Fruit fly (Drosophila melanogaster) whole organism, embryonic: ENCODE measurements around the gene bsk.

ENCODE experiments used
- C15 ChIP-seq: fragments of 200-800 bp; sonication (Bioruptor generic); IDR thresholded peaks from 3 replicates; pipeline ENCODE4 v1.3.6; 2022; ENCODE audit warnings: missing biosample characterization, missing genetic modification characterization
- CG10565 ChIP-seq: fragments of 200-800 bp; sonication (Bioruptor generic); optimal IDR thresholded peaks from 3 replicates; lab custom pipeline; 2016; ENCODE audit warnings: missing biosample characterization, mild to moderate bottlenecking, missing genetic modification characterization
- CG12104 ChIP-seq: fragments of 200-800 bp; sonication (Bioruptor generic); optimal IDR thresholded peaks from 3 replicates; lab custom pipeline; 2016; ENCODE audit warnings: missing biosample characterization, missing genetic modification characterization
- CG1233 ChIP-seq: fragments of 200-800 bp; sonication (Bioruptor generic); optimal IDR thresholded peaks from 4 replicates; lab custom pipeline; 2018; ENCODE audit warnings: missing biosample characterization, mild to moderate bottlenecking, missing genetic modification characterization
- CG13287 ChIP-seq: fragments of 200-800 bp; sonication (Bioruptor generic); IDR thresholded peaks from 2 replicates; pipeline ENCODE4 v1.3.6; 2022; ENCODE audit warnings: missing biosample characterization, missing genetic modification characterization; ENCODE audit not compliant: partially characterized antibody
- CG14667 ChIP-seq: fragments of 200-800 bp; sonication (Bioruptor generic); IDR thresholded peaks from 2 replicates; pipeline ENCODE4 v1.3.6; 2022; ENCODE audit warnings: missing biosample characterization, missing genetic modification characterization
- CG15696 ChIP-seq: fragments of 200-800 bp; sonication (Bioruptor generic); optimal IDR thresholded peaks from 2 replicates; lab custom pipeline; 2019; ENCODE audit warnings: missing biosample characterization, mild to moderate bottlenecking, missing genetic modification characterization, moderate library complexity
- CG1647 ChIP-seq: fragments of 200-800 bp; sonication (Bioruptor generic); optimal IDR thresholded peaks from 3 replicates; lab custom pipeline; 2016; ENCODE audit warnings: missing biosample characterization, missing genetic modification characterization
- CG1792 ChIP-seq: fragments of 200-800 bp; sonication (Bioruptor generic); optimal IDR thresholded peaks from 2 replicates; lab custom pipeline; 2016; ENCODE audit warnings: missing biosample characterization, missing genetic modification characterization
- CG1832 ChIP-seq: fragments of 200-800 bp; sonication (Bioruptor generic); optimal IDR thresholded peaks from 2 replicates; lab custom pipeline; 2017; ENCODE audit warnings: missing biosample characterization, mild to moderate bottlenecking, missing genetic modification characterization, inconsistent platforms
- CG2199 ChIP-seq: fragments of 200-800 bp; sonication (Bioruptor generic); IDR thresholded peaks from 3 replicates; pipeline ENCODE4 v1.3.6; 2022; ENCODE audit warnings: missing biosample characterization, missing genetic modification characterization
- CG33557 ChIP-seq: fragments of 200-800 bp; sonication (Bioruptor generic); optimal IDR thresholded peaks from 2 replicates; lab custom pipeline; 2019; ENCODE audit warnings: missing biosample characterization, mild to moderate bottlenecking, missing genetic modification characterization, moderate library complexity
- CG34422 ChIP-seq: fragments of 200-800 bp; sonication (Bioruptor generic); IDR thresholded peaks from 3 replicates; pipeline ENCODE4 v1.3.6; 2022; ENCODE audit warnings: missing biosample characterization, missing genetic modification characterization
- CG3847 ChIP-seq: fragments of 200-800 bp; sonication (Bioruptor generic); IDR thresholded peaks from 2 replicates; pipeline ENCODE4 v1.3.6; 2022; ENCODE audit warnings: missing biosample characterization, missing genetic modification characterization
- CG4328 ChIP-seq: fragments of 200-800 bp; sonication (Bioruptor generic); optimal IDR thresholded peaks from 3 replicates; lab custom pipeline; 2017; ENCODE audit warnings: missing biosample characterization, missing genetic modification reagents, missing genetic modification characterization
- CG43689 ChIP-seq: fragments of 200-800 bp; sonication (Bioruptor generic); IDR thresholded peaks from 2 replicates; pipeline ENCODE4 v1.3.6; 2022; ENCODE audit warnings: missing biosample characterization, missing genetic modification characterization
- CG5245 ChIP-seq: fragments of 200-800 bp; sonication (Bioruptor generic); optimal IDR thresholded peaks from 3 replicates; lab custom pipeline; 2016; ENCODE audit warnings: missing biosample characterization, missing genetic modification characterization
- CG6765 ChIP-seq: fragments of 200-800 bp; sonication (Bioruptor generic); optimal IDR thresholded peaks from 3 replicates; lab custom pipeline; 2017; ENCODE audit warnings: missing biosample characterization, mild to moderate bottlenecking, missing genetic modification characterization
- CG6854 ChIP-seq: fragments of 200-800 bp; sonication (Bioruptor generic); optimal IDR thresholded peaks from 3 replicates; lab custom pipeline; 2017; ENCODE audit warnings: missing biosample characterization, mild to moderate bottlenecking, missing genetic modification characterization
- CG7357 ChIP-seq: fragments of 200-800 bp; sonication (Bioruptor generic); IDR thresholded peaks from 3 replicates; pipeline ENCODE4 v1.3.6; 2022; ENCODE audit warnings: missing biosample characterization, missing genetic modification characterization
- CG8290 ChIP-seq, 3 experiments: fragments of 200-800 bp; sonication (Bioruptor generic); optimal IDR thresholded peaks; 2 replicates each; lab custom pipeline; 2016 to 2019; ENCODE audit warnings: missing biosample characterization in 3 of 3, missing genetic modification characterization in 3 of 3, mild to moderate bottlenecking in 2 of 3, moderate library complexity in 1 of 3
- CkIIα-i1 ChIP-seq: fragments of 200-800 bp; sonication (Bioruptor generic); IDR thresholded peaks from 2 replicates; pipeline ENCODE4 v1.3.6; 2022; ENCODE audit warnings: missing biosample characterization, missing genetic modification characterization
- D19B ChIP-seq: fragments of 200-800 bp; sonication (Bioruptor generic); optimal IDR thresholded peaks from 2 replicates; lab custom pipeline; 2017; ENCODE audit warnings: missing biosample characterization, mild to moderate bottlenecking, missing genetic modification characterization
- Deaf1 ChIP-seq: fragments of 200-800 bp; optimal IDR thresholded peaks from 3 replicates; lab custom pipeline; 2019; ENCODE audit warnings: missing biosample characterization, mild to moderate bottlenecking, missing genetic modification characterization, moderate library complexity
- Dip2 ChIP-seq: fragments of 200-800 bp; sonication (Bioruptor generic); IDR thresholded peaks from 2 replicates; pipeline ENCODE4 v1.3.6; 2022; ENCODE audit warnings: missing biosample characterization, missing genetic modification characterization
- Ets65A ChIP-seq: fragments of 200-800 bp; sonication (Bioruptor generic); peaks from one replicate; lab custom pipeline; 2016; ENCODE audit warnings: missing biosample characterization, missing genetic modification characterization
- Fer2 ChIP-seq: fragments of 200-800 bp; sonication (Bioruptor generic); optimal IDR thresholded peaks from 2 replicates; lab custom pipeline; 2018; ENCODE audit warnings: missing biosample characterization, mild to moderate bottlenecking, missing genetic modification characterization, moderate library complexity
- HLH3B ChIP-seq: fragments of 200-800 bp; sonication (Bioruptor generic); IDR thresholded peaks from 2 replicates; pipeline ENCODE4 v1.3.6; 2022; ENCODE audit warnings: missing biosample characterization, missing genetic modification characterization
- HmgZ ChIP-seq: fragments of 200-800 bp; sonication (Bioruptor generic); optimal IDR thresholded peaks from 2 replicates; lab custom pipeline; 2018; ENCODE audit warnings: missing biosample characterization, mild to moderate bottlenecking, missing genetic modification characterization
- Lhr ChIP-seq: fragments of 200-800 bp; sonication (Bioruptor generic); optimal IDR thresholded peaks from 3 replicates; lab custom pipeline; 2017; ENCODE audit warnings: mild to moderate bottlenecking, missing biosample characterization, missing genetic modification reagents, missing genetic modification characterization
- MBD-R2 ChIP-seq: fragments of 200-800 bp; sonication (Bioruptor generic); IDR thresholded peaks from 2 replicates; pipeline ENCODE4 v1.3.6; 2022; ENCODE audit warnings: missing biosample characterization, missing genetic modification characterization
- Nf-YC ChIP-seq: fragments of 200-800 bp; optimal IDR thresholded peaks from 3 replicates; lab custom pipeline; 2019; ENCODE audit warnings: missing biosample characterization, mild to moderate bottlenecking, missing genetic modification characterization, moderate library complexity
- PHDP ChIP-seq: fragments of 200-800 bp; sonication (Bioruptor generic); optimal IDR thresholded peaks from 3 replicates; lab custom pipeline; 2018; ENCODE audit warnings: missing biosample characterization, mild to moderate bottlenecking, missing genetic modification characterization, moderate library complexity
- Sox100B ChIP-seq: fragments of 200-800 bp; sonication (Bioruptor generic); optimal IDR thresholded peaks from 3 replicates; lab custom pipeline; 2018; ENCODE audit warnings: missing biosample characterization, mild to moderate bottlenecking, missing genetic modification characterization
- Stat92E ChIP-seq, 3 experiments: fragments of >200 bp in 2 of 3; fragments of 200-800 bp in 1 of 3; sonication (Bioruptor generic) in 1 of 3; optimal IDR thresholded peaks; 2 replicates each; lab custom pipeline; 2017 to 2019; ENCODE audit warnings: missing biosample characterization in 3 of 3, missing genetic modification characterization in 3 of 3, mild to moderate bottlenecking in 1 of 3, moderate library complexity in 1 of 3
- ac ChIP-seq: fragments of 200-800 bp; sonication (Bioruptor generic); optimal IDR thresholded peaks from 3 replicates; lab custom pipeline; 2017; ENCODE audit warnings: missing biosample characterization, mild to moderate bottlenecking, missing genetic modification characterization
- ap ChIP-seq: fragments of 200-800 bp; sonication (Bioruptor generic); IDR thresholded peaks from 2 replicates; pipeline ENCODE4 v1.3.6; 2022; ENCODE audit warnings: missing biosample characterization, missing genetic modification characterization
- ara ChIP-seq: fragments of 200-800 bp; sonication (Bioruptor generic); IDR thresholded peaks from 2 replicates; pipeline ENCODE4 v1.3.6; 2022; ENCODE audit warnings: missing biosample characterization, missing genetic modification characterization
- chinmo ChIP-seq: fragments of 200-800 bp; sonication (Bioruptor generic); IDR thresholded peaks from 4 replicates; pipeline ENCODE4 v1.3.6; 2022; ENCODE audit warnings: missing biosample characterization, missing genetic modification characterization; ENCODE audit not compliant: partially characterized antibody
- dan ChIP-seq: fragments of 200-800 bp; sonication (Bioruptor generic); IDR thresholded peaks from 2 replicates; pipeline ENCODE4 v1.3.6; 2022; ENCODE audit warnings: missing biosample characterization, missing genetic modification characterization
- eyg ChIP-seq: fragments of 200-800 bp; sonication (Bioruptor generic); optimal IDR thresholded peaks from 3 replicates; lab custom pipeline; 2016; ENCODE audit warnings: missing biosample characterization, missing genetic modification characterization
- hb ChIP-seq: fragments of 200-800 bp; sonication (Bioruptor generic); IDR thresholded peaks from 3 replicates; pipeline ENCODE4 v1.3.6; 2022; ENCODE audit warnings: missing biosample characterization, missing genetic modification characterization; ENCODE audit not compliant: partially characterized antibody
- jigr1 ChIP-seq: fragments of 200-800 bp; sonication (Bioruptor generic); IDR thresholded peaks from 3 replicates; pipeline ENCODE4 v1.3.6; 2022; ENCODE audit warnings: missing biosample characterization, missing genetic modification characterization
- jumu ChIP-seq: fragments of 200-800 bp; sonication (Bioruptor generic); optimal IDR thresholded peaks from 3 replicates; lab custom pipeline; 2016; ENCODE audit warnings: missing biosample characterization, missing genetic modification characterization
- ken ChIP-seq: fragments of 200-800 bp; sonication (Bioruptor generic); IDR thresholded peaks from 3 replicates; pipeline ENCODE4 v1.3.6; 2022; ENCODE audit warnings: missing biosample characterization, missing genetic modification characterization
- mam ChIP-seq: fragments of 200-800 bp; sonication (Bioruptor generic); optimal IDR thresholded peaks from 3 replicates; lab custom pipeline; 2016; ENCODE audit warnings: missing biosample characterization, missing genetic modification characterization
- nmo ChIP-seq: fragments of 200-800 bp; sonication (Bioruptor generic); optimal IDR thresholded peaks from 2 replicates; lab custom pipeline; 2018; ENCODE audit warnings: missing biosample characterization, mild to moderate bottlenecking, missing genetic modification characterization, moderate library complexity
- ro ChIP-seq: fragments of 200-800 bp; sonication (Bioruptor generic); IDR thresholded peaks from 2 replicates; pipeline ENCODE4 v1.3.6; 2022; ENCODE audit warnings: missing biosample characterization, missing genetic modification characterization
- toy ChIP-seq: fragments of 200-800 bp; sonication (Bioruptor generic); IDR thresholded peaks from 2 replicates; pipeline ENCODE4 v1.3.6; 2022; ENCODE audit warnings: missing biosample characterization, missing genetic modification characterization
- trem ChIP-seq: fragments of 200-800 bp; optimal IDR thresholded peaks from 3 replicates; lab custom pipeline; 2019; ENCODE audit warnings: missing biosample characterization, mild to moderate bottlenecking, missing genetic modification characterization, moderate library complexity
- usp ChIP-seq: fragments of >200 bp; optimal IDR thresholded peaks from 2 replicates; lab custom pipeline; 2017; ENCODE audit warnings: missing biosample characterization, missing genetic modification characterization
- yki ChIP-seq: fragments of >200 bp; optimal IDR thresholded peaks from 3 replicates; lab custom pipeline; 2018

The bsk gene

DNA sequence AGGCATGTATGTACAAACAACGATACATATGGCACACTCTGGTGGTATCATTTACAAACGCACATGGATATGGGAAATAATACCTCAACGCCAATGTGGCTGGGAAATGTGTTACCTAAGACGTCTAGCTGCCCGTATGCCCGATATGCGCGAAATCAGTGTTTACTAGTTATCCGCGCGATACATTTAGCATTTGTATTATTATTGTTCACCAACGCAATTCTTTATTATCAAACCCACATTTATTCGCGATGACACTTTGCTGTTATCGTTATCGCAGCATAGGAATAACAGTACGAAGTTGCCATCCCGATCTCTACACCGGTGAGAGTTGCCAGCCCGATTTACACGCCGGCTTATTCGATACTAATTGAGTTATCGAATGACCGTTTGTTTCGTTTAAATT is 3.5 kb downstream of the bsk start, which contains the start of gene chico:
chico (minus strand) TSS at position 294 of the 406 bp plus-strand sequence.
- TF ChIP-seq HLH3B: no peak
- no peak for TF ChIP-seq Dip2
- TF ChIP-seq Fer2: no peak
- TF ChIP-seq CG12104 (GFP tag; lab: Kevin White, UChicago): no peak
- no peak for TF ChIP-seq dan (GFP tag; lab: Robert Waterston, UW)
- TF ChIP-seq chinmo: peak; percentile 76; the same call in 2 of the 4 replicates
- TF ChIP-seq CG6854: no peak
- no peak for TF ChIP-seq ac (GFP tag; lab: Kevin White, UChicago)
- TF ChIP-seq CG13287: peak; percentile 60
- TF ChIP-seq usp (GFP tag; lab: Kevin White, UChicago): no peak
- no peak for TF ChIP-seq CG4328 (GFP tag; lab: Kevin White, UChicago)
- TF ChIP-seq CG3847 (GFP tag; lab: Robert Waterston, UW): no peak; the same call in 1 of the 2 replicates
- no peak for TF ChIP-seq jumu (GFP tag; lab: Kevin White, UChicago)
- TF ChIP-seq CG14667 (GFP tag; lab: Robert Waterston, UW): no peak
- TF ChIP-seq CG8290 (GFP tag; optimal IDR thresholded peaks at IDR 0.05; lab: Kevin White, UChicago): no peak
- TF ChIP-seq CG8290 (tag; optimal IDR thresholded peaks at IDR 0.05; lab: Kevin White, UChicago): no peak
- peak; percentile 80 for TF ChIP-seq trem (tag; lab: Kevin White, UChicago)
- TF ChIP-seq toy (GFP tag; lab: Robert Waterston, UW): no peak
- no peak for TF ChIP-seq jigr1
- no peak for TF ChIP-seq CG5245 (GFP tag; lab: Kevin White, UChicago)
- TF ChIP-seq PHDP (tag; lab: Kevin White, UChicago): no peak
- TF ChIP-seq CG10565 (GFP tag; lab: Kevin White, UChicago): no peak
- no peak for TF ChIP-seq C15 (GFP tag; lab: Robert Waterston, UW)
- no peak for TF ChIP-seq CG2199
- no peak for TF ChIP-seq D19B (GFP tag; lab: Kevin White, UChicago)
- TF ChIP-seq CG43689 (GFP tag; lab: Robert Waterston, UW): no peak
- no peak for TF ChIP-seq yki
- TF ChIP-seq CG7357 (GFP tag; lab: Robert Waterston, UW): no peak
- no peak for TF ChIP-seq CG1647
- no peak for TF ChIP-seq CG1233
- TF ChIP-seq ara (GFP tag; lab: Robert Waterston, UW): no peak
- no peak for TF ChIP-seq Nf-YC (tag; lab: Kevin White, UChicago)
- TF ChIP-seq CG1792: no peak
- no peak for TF ChIP-seq Ets65A (GFP tag; lab: Kevin White, UChicago)
- TF ChIP-seq nmo (GFP tag; lab: Kevin White, UChicago): peak; percentile 63
- TF ChIP-seq CG34422 (GFP tag; lab: Robert Waterston, UW): peak; percentile 63; the same call in 1 of the 3 replicates
- TF ChIP-seq eyg (GFP tag; lab: Kevin White, UChicago): no peak
- peak; percentile 51 for TF ChIP-seq HmgZ (tag; lab: Kevin White, UChicago)
- TF ChIP-seq Stat92E (GFP tag; optimal IDR thresholded peaks at IDR 0.05; lab: Kevin White, UChicago): peak in 1 of 3 experiments; percentile 17
- no peak for TF ChIP-seq CG6765
- no peak for TF ChIP-seq Sox100B (GFP tag; lab: Kevin White, UChicago)
- TF ChIP-seq CG15696: no peak
- peak; percentile 56 for TF ChIP-seq MBD-R2 (GFP tag; lab: Robert Waterston, UW)
- no peak for TF ChIP-seq mam (GFP tag; lab: Kevin White, UChicago)
- TF ChIP-seq ro (GFP tag; lab: Robert Waterston, UW): no peak
- TF ChIP-seq ap (GFP tag; lab: Robert Waterston, UW): no peak
- no peak for TF ChIP-seq CkIIα-i1 (GFP tag; lab: Robert Waterston, UW)
- no peak for TF ChIP-seq CG33557 (GFP tag; lab: Kevin White, UChicago)
- no peak for TF ChIP-seq CG1832 (GFP tag; lab: Kevin White, UChicago)
- no peak for TF ChIP-seq ken (GFP tag; lab: Robert Waterston, UW)
- TF ChIP-seq Deaf1 (tag; lab: Kevin White, UChicago): no peak
- TF ChIP-seq hb (GFP tag; lab: Robert Waterston, UW): no peak
- peak; percentile 64 for TF ChIP-seq Lhr (GFP tag; lab: Kevin White, UChicago)
